Worm (Caenorhabditis elegans): ENCODE results near the gene sftb-1.

- TF ChIP-seq R02D3.7 (tag; optimal IDR thresholded peaks at IDR 0.05) (no peak), unc-62 (GFP tag; optimal IDR thresholded peaks at IDR 0.05) (no peak), nhr-28 (tag; optimal IDR thresholded peaks at IDR 0.05) (no peak), aly-2 (tag; optimal IDR thresholded peaks at IDR 0.05) (no peak), fos-1 (tag; optimal IDR thresholded peaks at IDR 0.05) (no peak), pha-4 (tag; optimal IDR thresholded peaks at IDR 0.05) (no peak), fkh-10 (GFP tag; optimal IDR thresholded peaks at IDR 0.05) (no peak), ama-1 (optimal IDR thresholded peaks at IDR 0.05) (no peak), ceh-82 (tag; optimal IDR thresholded peaks at IDR 0.05) (no peak)
These were observed 40.2 kb downstream of the sftb-1 start, which contains the start of gene F43C1.5 for ce11 chrIII:4228841-4229240.
